Fruit fly (Drosophila melanogaster) whole organism, embryonic: ENCODE measurements around the gene CG33095.

Source experiments
- Atf-2 ChIP-seq: fragments of 200-800 bp; sonication (Bioruptor generic); optimal IDR thresholded peaks from 2 replicates; lab custom pipeline; 2016; ENCODE audit warnings: missing biosample characterization, missing genetic modification characterization
- Bgb ChIP-seq: fragments of 200-800 bp; sonication (Bioruptor generic); IDR thresholded peaks from 2 replicates; pipeline ENCODE4 v1.3.6; 2022; ENCODE audit warnings: missing biosample characterization, missing genetic modification characterization; ENCODE audit not compliant: partially characterized antibody
- CG10462 ChIP-seq: fragments of 200-800 bp; sonication (Bioruptor generic); optimal IDR thresholded peaks from 2 replicates; lab custom pipeline; 2016; ENCODE audit warnings: missing biosample characterization, missing genetic modification characterization
- CG15479 ChIP-seq: fragments of 200-800 bp; sonication (Bioruptor generic); optimal IDR thresholded peaks from 3 replicates; lab custom pipeline; 2019; ENCODE audit warnings: missing biosample characterization, mild to moderate bottlenecking, missing genetic modification characterization, moderate library complexity
- CG1832 ChIP-seq: fragments of 200-800 bp; sonication (Bioruptor generic); optimal IDR thresholded peaks from 2 replicates; lab custom pipeline; 2017; ENCODE audit warnings: missing biosample characterization, mild to moderate bottlenecking, missing genetic modification characterization, inconsistent platforms
- CG30403 ChIP-seq: fragments of 200-800 bp; sonication (Bioruptor generic); optimal IDR thresholded peaks from 3 replicates; lab custom pipeline; 2016; ENCODE audit warnings: missing biosample characterization, missing genetic modification characterization
- CG3163 ChIP-seq: fragments of 200-800 bp; sonication (Bioruptor generic); optimal IDR thresholded peaks from 3 replicates; lab custom pipeline; 2016; ENCODE audit warnings: missing biosample characterization, missing genetic modification characterization
- CG9215 ChIP-seq: fragments of 200-800 bp; sonication (Bioruptor generic); IDR thresholded peaks from 2 replicates; pipeline ENCODE4 v1.3.6; 2022; ENCODE audit warnings: missing biosample characterization, missing genetic modification characterization
- D ChIP-seq, 2 experiments: fragments of 200-800 bp in 1 of 2; fragments of >200 bp in 1 of 2; sonication (Bioruptor generic) in 1 of 2; optimal IDR thresholded peaks; 2 replicates in 1 of 2; 3 replicates in 1 of 2; lab custom pipeline; 2017; ENCODE audit warnings: mild to moderate bottlenecking in 1 of 2, missing biosample characterization in 1 of 2, missing genetic modification characterization in 1 of 2, missing genetic modification reagents in 1 of 2
- Deaf1 ChIP-seq: fragments of 200-800 bp; optimal IDR thresholded peaks from 3 replicates; lab custom pipeline; 2019; ENCODE audit warnings: missing biosample characterization, mild to moderate bottlenecking, missing genetic modification characterization, moderate library complexity
- Dek ChIP-seq: fragments of 200-800 bp; sonication (Bioruptor generic); optimal IDR thresholded peaks from 3 replicates; lab custom pipeline; 2019; ENCODE audit warnings: missing biosample characterization, mild to moderate bottlenecking, missing genetic modification characterization, moderate library complexity
- Jarid2 ChIP-seq: fragments of 200-800 bp; sonication (Bioruptor generic); optimal IDR thresholded peaks from 3 replicates; lab custom pipeline; 2017; ENCODE audit warnings: mild to moderate bottlenecking, missing biosample characterization, missing genetic modification reagents, missing genetic modification characterization
- Kr ChIP-seq: fragments of 200-800 bp; sonication (Bioruptor generic); optimal IDR thresholded peaks from 2 replicates; lab custom pipeline; 2017; ENCODE audit warnings: missing biosample characterization, mild to moderate bottlenecking, missing genetic modification characterization
- NC2β ChIP-seq: fragments of 200-800 bp; sonication (Bioruptor generic); optimal IDR thresholded peaks from 2 replicates; lab custom pipeline; 2016; ENCODE audit warnings: missing biosample characterization, missing genetic modification characterization
- Nf-YB ChIP-seq: fragments of 200-800 bp; sonication (Bioruptor generic); optimal IDR thresholded peaks from 3 replicates; lab custom pipeline; 2019; ENCODE audit warnings: missing biosample characterization, mild to moderate bottlenecking, missing genetic modification characterization, moderate library complexity
- Nf-YC ChIP-seq: fragments of 200-800 bp; optimal IDR thresholded peaks from 3 replicates; lab custom pipeline; 2019; ENCODE audit warnings: missing biosample characterization, mild to moderate bottlenecking, missing genetic modification characterization, moderate library complexity
- Trl ChIP-seq, 3 experiments: fragments of >200 bp in 2 of 3; fragments of 200-800 bp in 1 of 3; sonication (Bioruptor generic) in 1 of 3; optimal IDR thresholded peaks; 2 replicates in 1 of 3; 3 replicates in 2 of 3; lab custom pipeline; 2016 to 2017; ENCODE audit warnings: missing biosample characterization in 1 of 3, missing genetic modification characterization in 1 of 3
- ac ChIP-seq: fragments of 200-800 bp; sonication (Bioruptor generic); optimal IDR thresholded peaks from 3 replicates; lab custom pipeline; 2017; ENCODE audit warnings: missing biosample characterization, mild to moderate bottlenecking, missing genetic modification characterization
- bsh ChIP-seq, 2 experiments: fragments of 200-800 bp; sonication (Bioruptor generic); optimal IDR thresholded peaks; 2 replicates each; lab custom pipeline; 2017 to 2018; ENCODE audit warnings: mild to moderate bottlenecking in 2 of 2, missing biosample characterization in 2 of 2, missing genetic modification characterization in 2 of 2, moderate library complexity in 1 of 2
- cg ChIP-seq: fragments of 200-800 bp; sonication (Bioruptor generic); optimal IDR thresholded peaks from 3 replicates; lab custom pipeline; 2019; ENCODE audit warnings: missing biosample characterization, mild to moderate bottlenecking, missing genetic modification characterization, moderate library complexity
- chm ChIP-seq: fragments of 200-800 bp; sonication (Bioruptor generic); IDR thresholded peaks from 2 replicates; pipeline ENCODE4 v1.3.6; 2022; ENCODE audit warnings: missing biosample characterization, missing genetic modification characterization
- danr ChIP-seq: fragments of 200-800 bp; sonication (Bioruptor generic); IDR thresholded peaks from 2 replicates; pipeline ENCODE4 v1.3.6; 2022; ENCODE audit warnings: missing biosample characterization, missing genetic modification characterization
- dysf ChIP-seq: fragments of 200-800 bp; sonication (Bioruptor generic); IDR thresholded peaks from 3 replicates; pipeline ENCODE4 v1.3.6; 2022; ENCODE audit warnings: missing biosample characterization, missing genetic modification characterization
- ken ChIP-seq: fragments of 200-800 bp; sonication (Bioruptor generic); IDR thresholded peaks from 3 replicates; pipeline ENCODE4 v1.3.6; 2022; ENCODE audit warnings: missing biosample characterization, missing genetic modification characterization
- lov ChIP-seq, 2 experiments: fragments of 200-800 bp in 1 of 2; fragments of >200 bp in 1 of 2; sonication (Bioruptor generic) in 1 of 2; IDR thresholded peaks in 1 of 2; optimal IDR thresholded peaks in 1 of 2; 2 replicates in 1 of 2; 3 replicates in 1 of 2; pipeline versions ENCODE4 v1.3.6 to Lab custom; 2017 to 2022; ENCODE audit warnings: missing biosample characterization in 1 of 2, missing genetic modification characterization in 1 of 2
- nerfin-1 ChIP-seq: fragments of 200-800 bp; sonication (Bioruptor generic); optimal IDR thresholded peaks from 3 replicates; lab custom pipeline; 2019; ENCODE audit warnings: missing biosample characterization, mild to moderate bottlenecking, missing genetic modification characterization, moderate library complexity
- nom ChIP-seq: fragments of 200-800 bp; sonication (Bioruptor generic); optimal IDR thresholded peaks from 2 replicates; lab custom pipeline; 2017; ENCODE audit warnings: missing biosample characterization, missing genetic modification characterization, mild to moderate bottlenecking, moderate library complexity, missing genetic modification reagents
- pros ChIP-seq: fragments of 200-800 bp; sonication (Bioruptor generic); optimal IDR thresholded peaks from 3 replicates; lab custom pipeline; 2019; ENCODE audit warnings: missing biosample characterization, mild to moderate bottlenecking, missing genetic modification characterization, moderate library complexity
- scrt ChIP-seq: fragments of 200-800 bp; sonication (Bioruptor generic); optimal IDR thresholded peaks from 2 replicates; lab custom pipeline; 2018; ENCODE audit warnings: missing biosample characterization, mild to moderate bottlenecking, missing genetic modification characterization, moderate library complexity
- yki ChIP-seq: fragments of >200 bp; optimal IDR thresholded peaks from 3 replicates; lab custom pipeline; 2018
- zen2 ChIP-seq: fragments of 200-800 bp; sonication (Bioruptor generic); IDR thresholded peaks from 3 replicates; pipeline ENCODE4 v1.3.6; 2022; ENCODE audit warnings: missing biosample characterization, missing genetic modification characterization; ENCODE audit not compliant: partially characterized antibody

The CG33095 gene

DNA sequence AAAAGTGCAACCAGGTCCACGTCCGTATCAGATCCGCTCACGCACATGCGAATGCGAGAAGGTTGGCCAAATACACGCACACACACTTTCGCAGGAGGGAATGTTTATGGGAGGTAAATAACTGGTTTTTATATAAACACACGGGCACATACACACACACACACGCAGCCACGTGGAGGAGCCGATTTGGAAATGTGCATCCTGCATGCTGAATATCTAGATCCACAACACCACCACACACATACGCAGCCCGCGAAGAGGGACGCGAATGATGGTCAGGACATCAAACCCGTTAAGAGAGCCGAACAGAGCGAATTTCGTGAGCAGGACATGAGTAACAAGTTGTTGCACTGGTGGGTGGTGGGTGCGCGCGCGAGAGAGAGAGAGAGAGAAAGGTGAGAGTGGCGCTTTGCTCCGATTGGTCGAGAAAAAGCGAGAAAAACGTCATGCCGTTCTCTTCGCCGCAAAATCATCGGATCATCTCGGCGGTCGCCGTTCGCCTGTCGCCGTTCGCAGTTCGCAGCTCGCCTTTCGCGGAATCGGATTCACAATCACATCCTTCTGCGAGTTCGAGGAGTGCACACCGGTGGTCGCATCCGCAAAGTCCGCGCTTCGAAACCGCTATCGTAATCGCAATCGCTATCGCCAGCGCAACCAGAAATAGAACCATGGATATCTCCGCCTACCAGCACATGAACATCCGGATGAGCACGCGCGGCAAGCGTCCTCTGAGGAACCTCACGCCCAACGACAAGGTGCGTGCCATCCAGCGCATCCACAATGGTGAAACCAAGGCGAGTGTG, 40.3 kb downstream of the CG33095 start, which contains the start of gene danr:
Gene danr, plus strand, starts transcription at position 508 of the 803 bp plus-strand sequence.
- TF ChIP-seq Bgb = 0 out of 2 replicates have a peak, but pooled peaks have one; percentile 11
- no peak for TF ChIP-seq lov (optimal IDR thresholded peaks at IDR 0.05; lab: Kevin White, UChicago)
- TF ChIP-seq lov (GFP tag; IDR thresholded peaks at IDR 0.05; lab: Robert Waterston, UW) = peak; percentile 52; the same call in 1 of the 3 replicates
- TF ChIP-seq pros (GFP tag; lab: Kevin White, UChicago) = peak; percentile 65
- TF ChIP-seq Atf-2 (GFP tag; lab: Kevin White, UChicago) = no peak
- peak; percentile 68 to 87 for TF ChIP-seq Trl (optimal IDR thresholded peaks at IDR 0.05; lab: Kevin White, UChicago)
- TF ChIP-seq Trl (GFP tag; optimal IDR thresholded peaks at IDR 0.05; lab: Kevin White, UChicago) = no peak
- TF ChIP-seq chm (GFP tag; lab: Robert Waterston, UW) = peak; percentile 16; the same call in 1 of the 2 replicates
- TF ChIP-seq ken (GFP tag; lab: Robert Waterston, UW) = 0 out of 3 replicates have a peak, but pooled peaks have one; percentile 16
- peak in 1 of 2 experiments; percentile 50 for TF ChIP-seq bsh (GFP tag; optimal IDR thresholded peaks at IDR 0.05; lab: Kevin White, UChicago)
- TF ChIP-seq Deaf1 (tag; lab: Kevin White, UChicago) = peak; percentile 92
- peak; percentile 64 for TF ChIP-seq CG1832 (GFP tag; lab: Kevin White, UChicago)
- peak; percentile 53 for TF ChIP-seq yki (lab: Kevin White, UChicago)
- TF ChIP-seq CG9215 (GFP tag; lab: Robert Waterston, UW) = no peak
- TF ChIP-seq Nf-YC (tag; lab: Kevin White, UChicago) = peak; percentile 95
- no peak for TF ChIP-seq NC2β (GFP tag; lab: Kevin White, UChicago)
- no peak for TF ChIP-seq CG30403
- peak; percentile 61 for TF ChIP-seq CG15479 (GFP tag; lab: Kevin White, UChicago)
- TF ChIP-seq Kr (GFP tag; lab: Kevin White, UChicago) = peak; percentile 62
- TF ChIP-seq Nf-YB (GFP tag; lab: Kevin White, UChicago) = peak; percentile 96
- 0 out of 2 replicates have a peak, but pooled peaks have one; percentile 10 for TF ChIP-seq danr (GFP tag; lab: Robert Waterston, UW)
- TF ChIP-seq dysf (GFP tag; lab: Robert Waterston, UW) = no peak
- TF ChIP-seq nerfin-1 (tag; lab: Kevin White, UChicago) = peak; percentile 6
- no peak for TF ChIP-seq Dek
- peak; percentile 57 for TF ChIP-seq D (optimal IDR thresholded peaks at IDR 0.05; lab: Kevin White, UChicago)
- no peak for TF ChIP-seq D (GFP tag; optimal IDR thresholded peaks at IDR 0.05; lab: Kevin White, UChicago)
- TF ChIP-seq CG10462 (GFP tag; lab: Kevin White, UChicago) = no peak
- peak; percentile 22; the same call in 1 of the 3 replicates for TF ChIP-seq zen2 (GFP tag; lab: Robert Waterston, UW)
- TF ChIP-seq cg (GFP tag; lab: Kevin White, UChicago) = peak; percentile 72
- TF ChIP-seq nom = peak; percentile 6
- peak; percentile 63 for TF ChIP-seq CG3163
- peak; percentile 96 for TF ChIP-seq scrt (GFP tag; lab: Kevin White, UChicago)
- TF ChIP-seq Jarid2 (GFP tag; lab: Kevin White, UChicago) = peak; percentile 77
- no peak for TF ChIP-seq ac (GFP tag; lab: Kevin White, UChicago)
